Fruit fly (Drosophila melanogaster): ENCODE results near the gene CG4186.

The CG4186 gene

dm6 chr3L:20798325-20798846 lies 29.0 kb downstream of the CG4186 start, which contains the start of the genes CG3698 and tzn (continued):
- peak; percentile 43 for TF ChIP-seq BEAF-32 (GFP tag; optimal IDR thresholded peaks at IDR 0.05)
- peak; percentile 97 for TF ChIP-seq sob (GFP tag; IDR thresholded peaks at IDR 0.05)
- TF ChIP-seq Optix (GFP tag; IDR thresholded peaks at IDR 0.05), result peak; percentile 90
- TF ChIP-seq sens-2 (GFP tag; IDR thresholded peaks at IDR 0.05), result peak; percentile 95
- peak; percentile 87 for TF ChIP-seq CG1024 (GFP tag; IDR thresholded peaks at IDR 0.05)
- peak; percentile 71 for TF ChIP-seq cas (GFP tag; IDR thresholded peaks at IDR 0.05)
- TF ChIP-seq pb (GFP tag; optimal IDR thresholded peaks at IDR 0.05), result peak; percentile 87
- peak in 1 of 2 experiments; percentile 86 for TF ChIP-seq Hr51 (GFP tag; optimal IDR thresholded peaks at IDR 0.05)
- TF ChIP-seq Deaf1 (tag; optimal IDR thresholded peaks at IDR 0.05), result no peak
- TF ChIP-seq CG4282 (GFP tag; optimal IDR thresholded peaks at IDR 0.05), result peak; percentile 38
- TF ChIP-seq CG3847 (GFP tag; IDR thresholded peaks at IDR 0.05), result peak; percentile 93
- TF ChIP-seq Jarid2 (GFP tag; optimal IDR thresholded peaks at IDR 0.05), result peak; percentile 90
- peak; percentile 84 for TF ChIP-seq CG9437 (GFP tag; optimal IDR thresholded peaks at IDR 0.05)
- peak; percentile 95 for TF ChIP-seq CG33213 (GFP tag; optimal IDR thresholded peaks at IDR 0.05)
- TF ChIP-seq croc (GFP tag; conservative IDR thresholded peaks at IDR 0.05), result peak; percentile 85
- TF ChIP-seq CG5245 (GFP tag; optimal IDR thresholded peaks at IDR 0.05), result peak; percentile 88
- peak; percentile 84 for TF ChIP-seq twi (tag; optimal IDR thresholded peaks at IDR 0.05)
- TF ChIP-seq dysf (GFP tag; IDR thresholded peaks at IDR 0.05), result peak; percentile 92
- TF ChIP-seq pita (GFP tag; optimal IDR thresholded peaks at IDR 0.05), result peak; percentile 85
- TF ChIP-seq CG10267 (tag; optimal IDR thresholded peaks at IDR 0.05), result peak; percentile 88
- TF ChIP-seq nerfin-2 (GFP tag; IDR thresholded peaks at IDR 0.05; ENCODE audit: partially characterized antibody), result no peak
- TF ChIP-seq CG2199 (GFP tag; IDR thresholded peaks at IDR 0.05), result peak; percentile 97
- no peak for TF ChIP-seq vnd (GFP tag; IDR thresholded peaks at IDR 0.05; ENCODE audit: partially characterized antibody)
- peak; percentile 78 for TF ChIP-seq Myb (GFP tag; optimal IDR thresholded peaks at IDR 0.05)
- TF ChIP-seq CG14710 (tag; optimal IDR thresholded peaks at IDR 0.05), result peak; percentile 93
- TF ChIP-seq Dek (tag; optimal IDR thresholded peaks at IDR 0.05), result peak; percentile 87
- peak; percentile 98 for TF ChIP-seq CG17912 (GFP tag; optimal IDR thresholded peaks at IDR 0.05)
- peak; percentile 72 for TF ChIP-seq Sry-β (GFP tag; optimal IDR thresholded peaks at IDR 0.05)
- peak; percentile 95 for TF ChIP-seq fd102C (GFP tag; optimal IDR thresholded peaks at IDR 0.05)
- peak; percentile 91 for TF ChIP-seq onecut (GFP tag; IDR thresholded peaks at IDR 0.05)
- peak; percentile 67 for TF ChIP-seq vfl (GFP tag; optimal IDR thresholded peaks at IDR 0.05)
- TF ChIP-seq Usf (GFP tag; optimal IDR thresholded peaks at IDR 0.05), result peak; percentile 93
- no peak for TF ChIP-seq br (optimal IDR thresholded peaks at IDR 0.05)
- TF ChIP-seq fd3F (GFP tag; optimal IDR thresholded peaks at IDR 0.05), result peak; percentile 89
- TF ChIP-seq disco-r (GFP tag; optimal IDR thresholded peaks at IDR 0.05), result peak; percentile 80
- no peak for TF ChIP-seq HLH4C (GFP tag; IDR thresholded peaks at IDR 0.05; ENCODE audit: partially characterized antibody)
- peak; percentile 85 for TF ChIP-seq sisA (GFP tag; IDR thresholded peaks at IDR 0.05)
- peak; percentile 91 for TF ChIP-seq ap (GFP tag; IDR thresholded peaks at IDR 0.05)
- peak; percentile 96 for TF ChIP-seq CG9817 (tag; optimal IDR thresholded peaks at IDR 0.05)
- TF ChIP-seq crc (GFP tag; optimal IDR thresholded peaks at IDR 0.05), result peak; percentile 45
- TF ChIP-seq ftz-f1 (GFP tag; optimal IDR thresholded peaks at IDR 0.05), result peak; percentile 62
- no peak for TF ChIP-seq Trl (optimal IDR thresholded peaks at IDR 0.05)
- peak; percentile 90 for TF ChIP-seq Trl (GFP tag; optimal IDR thresholded peaks at IDR 0.05)
- no peak for TF ChIP-seq h (optimal IDR thresholded peaks at IDR 0.05)
- peak; percentile 89 for TF ChIP-seq tin (GFP tag; optimal IDR thresholded peaks at IDR 0.05)
- TF ChIP-seq CG7928 (GFP tag; optimal IDR thresholded peaks at IDR 0.05), result peak; percentile 76
- peak; percentile 92 for TF ChIP-seq HLHmδ (GFP tag; optimal IDR thresholded peaks at IDR 0.05)
- TF ChIP-seq CG9215 (GFP tag; IDR thresholded peaks at IDR 0.05), result peak; percentile 80
- peak; percentile 93 for TF ChIP-seq ac (GFP tag; optimal IDR thresholded peaks at IDR 0.05)
- peak; percentile 87 for TF ChIP-seq GATAe (GFP tag; conservative IDR thresholded peaks at IDR 0.05)
- TF ChIP-seq kay (GFP tag; optimal IDR thresholded peaks at IDR 0.05), result peak; percentile 56
- peak; percentile 87 for TF ChIP-seq sug (tag; optimal IDR thresholded peaks at IDR 0.05)
